Fruit fly (Drosophila melanogaster): Measurements from ENCODE around the gene CG42813.

Gene CG42813

dm6 chr3R:27228342-27228741 is at the start of gene CG42813:
CG42813 (minus strand) TSS chr3R:27228561.
- no peak for TF ChIP-seq insv (optimal IDR thresholded peaks at IDR 0.05)
- TF ChIP-seq h (optimal IDR thresholded peaks at IDR 0.05) = no peak
- TF ChIP-seq ttk (optimal IDR thresholded peaks at IDR 0.05) = no peak
- TF ChIP-seq Sin3A (optimal IDR thresholded peaks at IDR 0.05) = no peak
- no peak for TF ChIP-seq psq (optimal IDR thresholded peaks at IDR 0.05)
- TF ChIP-seq Myc (optimal IDR thresholded peaks at IDR 0.05) = no peak

dm6 chr3R:27274533-27275447 is 46.4 kb upstream of the CG42813 start, which contains the start of gene CG5938:
CG5938 (plus strand) TSS chr3R:27274794.
- TF ChIP-seq h (optimal IDR thresholded peaks at IDR 0.05) = no peak
- TF ChIP-seq psq (optimal IDR thresholded peaks at IDR 0.05) = no peak
- no peak for TF ChIP-seq ttk (optimal IDR thresholded peaks at IDR 0.05)
- TF ChIP-seq Myc (optimal IDR thresholded peaks at IDR 0.05) = no peak
- no peak for TF ChIP-seq Sin3A (optimal IDR thresholded peaks at IDR 0.05)
- no peak for TF ChIP-seq insv (optimal IDR thresholded peaks at IDR 0.05)

- no peak for TF ChIP-seq insv (optimal IDR thresholded peaks at IDR 0.05)
- TF ChIP-seq h (optimal IDR thresholded peaks at IDR 0.05) = no peak
- TF ChIP-seq Myc (optimal IDR thresholded peaks at IDR 0.05) = no peak
- TF ChIP-seq Sin3A (optimal IDR thresholded peaks at IDR 0.05) = no peak
- TF ChIP-seq ttk (optimal IDR thresholded peaks at IDR 0.05) = no peak
Observed at dm6 chr3R:27273118-27274062, 45.0 kb upstream of the CG42813 start, which contains the start of gene CG5934. CG5934 (plus strand) TSS chr3R:27273705.

dm6 chr3R:27272233-27272632 is 43.9 kb upstream of the CG42813 start:
- TF ChIP-seq ttk (optimal IDR thresholded peaks at IDR 0.05) (no peak), psq (optimal IDR thresholded peaks at IDR 0.05) (no peak), insv (optimal IDR thresholded peaks at IDR 0.05) (no peak), Myc (optimal IDR thresholded peaks at IDR 0.05) (no peak), Sin3A (optimal IDR thresholded peaks at IDR 0.05) (no peak), h (optimal IDR thresholded peaks at IDR 0.05) (no peak)

- TF ChIP-seq Sin3A (optimal IDR thresholded peaks at IDR 0.05) (no peak), insv (optimal IDR thresholded peaks at IDR 0.05) (no peak), ttk (optimal IDR thresholded peaks at IDR 0.05) (peak; percentile 94)
Observed at dm6 chr3R:27270379-27271266, 42.3 kb upstream of the CG42813 start.

- no peak for TF ChIP-seq h (optimal IDR thresholded peaks at IDR 0.05)
- TF ChIP-seq insv (optimal IDR thresholded peaks at IDR 0.05) = no peak
- no peak for TF ChIP-seq psq (optimal IDR thresholded peaks at IDR 0.05)
- TF ChIP-seq Myc (optimal IDR thresholded peaks at IDR 0.05) = no peak
- no peak for TF ChIP-seq ttk (optimal IDR thresholded peaks at IDR 0.05)
- no peak for TF ChIP-seq Sin3A (optimal IDR thresholded peaks at IDR 0.05)
Observed at dm6 chr3R:27265330-27265729, 37.0 kb upstream of the CG42813 start, which contains the start of the genes CG14262 and CG14260. CG14262 (minus strand) TSS chr3R:27265430. CG14260 (plus strand) TSS chr3R:27265457.

dm6 chr3R:27263434-27264215 is 35.3 kb upstream of the CG42813 start, which contains the start of gene woc:
woc (minus strand) TSS chr3R:27264055.
- TF ChIP-seq psq (optimal IDR thresholded peaks at IDR 0.05) = no peak
- no peak for TF ChIP-seq h (optimal IDR thresholded peaks at IDR 0.05)
- TF ChIP-seq Myc (optimal IDR thresholded peaks at IDR 0.05) = no peak
- TF ChIP-seq insv (optimal IDR thresholded peaks at IDR 0.05) = no peak
- no peak for TF ChIP-seq ttk (optimal IDR thresholded peaks at IDR 0.05)
- no peak for TF ChIP-seq Sin3A (optimal IDR thresholded peaks at IDR 0.05)

dm6 chr3R:27253921-27254376 is 25.6 kb upstream of the CG42813 start:
- TF ChIP-seq h (optimal IDR thresholded peaks at IDR 0.05) = no peak
- no peak for TF ChIP-seq insv (optimal IDR thresholded peaks at IDR 0.05)
- no peak for TF ChIP-seq Sin3A (optimal IDR thresholded peaks at IDR 0.05)
- no peak for TF ChIP-seq Myc (optimal IDR thresholded peaks at IDR 0.05)
- TF ChIP-seq ttk (optimal IDR thresholded peaks at IDR 0.05) = no peak
- no peak for TF ChIP-seq psq (optimal IDR thresholded peaks at IDR 0.05)

dm6 chr3R:27253136-27253920 is 25.0 kb upstream of the CG42813 start, which contains the start of gene pll:
pll (minus strand) TSS chr3R:27253182.
- TF ChIP-seq psq (optimal IDR thresholded peaks at IDR 0.05) (no peak), insv (optimal IDR thresholded peaks at IDR 0.05) (no peak), Myc (optimal IDR thresholded peaks at IDR 0.05) (no peak), Sin3A (optimal IDR thresholded peaks at IDR 0.05) (no peak), ttk (optimal IDR thresholded peaks at IDR 0.05) (no peak), h (optimal IDR thresholded peaks at IDR 0.05) (no peak)

All from Kc167 (cell line).